Fruit fly (Drosophila melanogaster) whole organism, embryonic: ENCODE measurements around the gene CG5079.
A peak's percentile ranks its signal among the peaks of the same experiment; 100 is the strongest.

Source experiments
- Aef1 ChIP-seq: fragments of 200-800 bp; sonication (Bioruptor generic); IDR thresholded peaks from 3 replicates; pipeline ENCODE4 v1.3.6; 2022; ENCODE audit warnings: missing biosample characterization, missing genetic modification characterization
- Atf3 ChIP-seq: fragments of 200-800 bp; sonication (Bioruptor generic); optimal IDR thresholded peaks from 3 replicates; lab custom pipeline; 2016; ENCODE audit warnings: missing biosample characterization, missing genetic modification characterization
- Atf6 ChIP-seq: fragments of 200-800 bp; sonication (Bioruptor generic); IDR thresholded peaks from 2 replicates; pipeline ENCODE4 v1.3.6; 2022; ENCODE audit warnings: missing biosample characterization, missing genetic modification characterization
- CG11093 ChIP-seq: fragments of 200-800 bp; sonication (Bioruptor generic); IDR thresholded peaks from 3 replicates; pipeline ENCODE4 v1.3.6; 2022; ENCODE audit warnings: missing biosample characterization, missing genetic modification characterization
- CG11456 ChIP-seq: fragments of 200-800 bp; sonication (Bioruptor generic); IDR thresholded peaks from 3 replicates; pipeline ENCODE4 v1.3.6; 2022; ENCODE audit warnings: missing biosample characterization, missing genetic modification characterization
- CG12659 ChIP-seq: fragments of 200-800 bp; sonication (Bioruptor generic); optimal IDR thresholded peaks from 3 replicates; lab custom pipeline; 2017; ENCODE audit warnings: mild to moderate bottlenecking, missing biosample characterization, missing genetic modification reagents, missing genetic modification characterization
- CG12942 ChIP-seq: fragments of 200-800 bp; sonication (Bioruptor generic); optimal IDR thresholded peaks from 3 replicates; lab custom pipeline; 2016; ENCODE audit warnings: missing biosample characterization, missing genetic modification characterization
- CG13775 ChIP-seq: fragments of 200-800 bp; sonication (Bioruptor generic); optimal IDR thresholded peaks from 3 replicates; lab custom pipeline; 2017; ENCODE audit warnings: missing biosample characterization, mild to moderate bottlenecking, missing genetic modification characterization
- CG14050 ChIP-seq: fragments of 200-800 bp; sonication (Bioruptor generic); IDR thresholded peaks from 3 replicates; pipeline ENCODE4 v1.3.6; 2022; ENCODE audit warnings: missing biosample characterization, missing genetic modification characterization
- CG16863 ChIP-seq: fragments of 200-800 bp; sonication (Bioruptor generic); optimal IDR thresholded peaks from 3 replicates; lab custom pipeline; 2016; ENCODE audit warnings: missing biosample characterization, missing genetic modification characterization
- CG2712 ChIP-seq: fragments of 200-800 bp; optimal IDR thresholded peaks from 3 replicates; lab custom pipeline; 2019; ENCODE audit warnings: missing biosample characterization, mild to moderate bottlenecking, missing genetic modification characterization, moderate library complexity
- CG30403 ChIP-seq: fragments of 200-800 bp; sonication (Bioruptor generic); optimal IDR thresholded peaks from 3 replicates; lab custom pipeline; 2016; ENCODE audit warnings: missing biosample characterization, missing genetic modification characterization
- CG30431 ChIP-seq: fragments of 200-800 bp; sonication (Bioruptor generic); optimal IDR thresholded peaks from 2 replicates; lab custom pipeline; 2017; ENCODE audit warnings: missing biosample characterization, missing genetic modification characterization
- CG3065 ChIP-seq: fragments of 200-800 bp; sonication (Bioruptor generic); optimal IDR thresholded peaks from 2 replicates; lab custom pipeline; 2016; ENCODE audit warnings: missing biosample characterization, missing genetic modification characterization
- CG32772 ChIP-seq: fragments of 200-800 bp; sonication (Bioruptor generic); IDR thresholded peaks from 2 replicates; pipeline ENCODE4 v1.3.6; 2022; ENCODE audit warnings: missing biosample characterization, missing genetic modification characterization
- CG3407 ChIP-seq: fragments of 200-800 bp; sonication (Bioruptor generic); optimal IDR thresholded peaks from 2 replicates; lab custom pipeline; 2018; ENCODE audit warnings: missing biosample characterization, mild to moderate bottlenecking, missing genetic modification characterization
- CG4282 ChIP-seq: fragments of 200-800 bp; sonication (Bioruptor generic); optimal IDR thresholded peaks from 2 replicates; lab custom pipeline; 2016; ENCODE audit warnings: missing biosample characterization, missing genetic modification characterization
- CG5180 ChIP-seq: fragments of 200-800 bp; sonication (Bioruptor generic); optimal IDR thresholded peaks from 3 replicates; lab custom pipeline; 2017; ENCODE audit warnings: missing biosample characterization, missing genetic modification characterization, mild to moderate bottlenecking, moderate library complexity, missing genetic modification reagents
- CG6689 ChIP-seq: fragments of 200-800 bp; sonication (Bioruptor generic); IDR thresholded peaks from 2 replicates; pipeline ENCODE4 v1.3.6; 2022; ENCODE audit warnings: missing biosample characterization, missing genetic modification characterization
- CG7271 ChIP-seq: fragments of 200-800 bp; sonication (Bioruptor generic); optimal IDR thresholded peaks from 2 replicates; lab custom pipeline; 2018; ENCODE audit warnings: missing biosample characterization, mild to moderate bottlenecking, missing genetic modification characterization, moderate library complexity
- CG7745 ChIP-seq: fragments of 200-800 bp; sonication (Bioruptor generic); optimal IDR thresholded peaks from 2 replicates; lab custom pipeline; 2018; ENCODE audit warnings: missing biosample characterization, mild to moderate bottlenecking, missing genetic modification characterization, moderate library complexity
- CG7963 ChIP-seq: fragments of 200-800 bp; sonication (Bioruptor generic); IDR thresholded peaks from 3 replicates; pipeline ENCODE4 v1.3.6; 2022; ENCODE audit warnings: missing biosample characterization, missing genetic modification characterization; ENCODE audit not compliant: partially characterized antibody
- CG9797 ChIP-seq: fragments of 200-800 bp; sonication (Bioruptor generic); optimal IDR thresholded peaks from 3 replicates; lab custom pipeline; 2018; ENCODE audit warnings: missing biosample characterization, mild to moderate bottlenecking, missing genetic modification characterization
- D19A ChIP-seq: fragments of 200-800 bp; optimal IDR thresholded peaks from 3 replicates; lab custom pipeline; 2019; ENCODE audit warnings: missing biosample characterization, mild to moderate bottlenecking, missing genetic modification characterization, moderate library complexity
- Eip74EF ChIP-seq, 2 experiments: fragments of 200-800 bp in 1 of 2; fragments of >200 bp in 1 of 2; sonication (Bioruptor generic) in 1 of 2; optimal IDR thresholded peaks; 2 replicates each; lab custom pipeline; 2017 to 2019; ENCODE audit warnings: missing biosample characterization in 2 of 2, missing genetic modification characterization in 2 of 2, mild to moderate bottlenecking in 1 of 2, moderate library complexity in 1 of 2
- GATAe ChIP-seq: fragments of 200-800 bp; sonication (Bioruptor generic); conservative IDR thresholded peaks from 2 replicates; pipeline ENCODE4 v1.3.6; 2022; ENCODE audit warnings: missing biosample characterization, missing genetic modification characterization
- Lim3 ChIP-seq: fragments of 200-800 bp; sonication (Bioruptor generic); IDR thresholded peaks from 2 replicates; pipeline ENCODE4 v1.3.6; 2022; ENCODE audit warnings: missing biosample characterization, missing genetic modification characterization
- Myb ChIP-seq: fragments of 200-800 bp; sonication (Bioruptor generic); optimal IDR thresholded peaks from 2 replicates; lab custom pipeline; 2016; ENCODE audit warnings: missing biosample characterization, missing genetic modification characterization
- Optix ChIP-seq: fragments of 200-800 bp; sonication (Bioruptor generic); IDR thresholded peaks from 3 replicates; pipeline ENCODE4 v1.3.6; 2022; ENCODE audit warnings: missing biosample characterization, missing genetic modification characterization
- Ravus ChIP-seq: fragments of 200-800 bp; sonication (Bioruptor generic); IDR thresholded peaks from 2 replicates; pipeline ENCODE4 v1.3.6; 2022; ENCODE audit warnings: missing biosample characterization, missing genetic modification characterization
- Sox100B ChIP-seq: fragments of 200-800 bp; sonication (Bioruptor generic); optimal IDR thresholded peaks from 3 replicates; lab custom pipeline; 2018; ENCODE audit warnings: missing biosample characterization, mild to moderate bottlenecking, missing genetic modification characterization
- TFAM ChIP-seq: fragments of 200-800 bp; sonication (Bioruptor generic); optimal IDR thresholded peaks from 2 replicates; lab custom pipeline; 2017; ENCODE audit warnings: missing biosample characterization, missing genetic modification characterization, inconsistent platforms
- Xbp1 ChIP-seq: fragments of 200-800 bp; sonication (Bioruptor generic); optimal IDR thresholded peaks from 3 replicates; lab custom pipeline; 2016; ENCODE audit warnings: missing biosample characterization, mild to moderate bottlenecking, missing genetic modification characterization
- ato ChIP-seq: fragments of 200-800 bp; sonication (Bioruptor generic); IDR thresholded peaks from 2 replicates; pipeline ENCODE4 v1.3.6; 2022; ENCODE audit warnings: missing biosample characterization, missing genetic modification characterization; ENCODE audit not compliant: partially characterized antibody
- btn ChIP-seq: fragments of 200-800 bp; sonication (Bioruptor generic); optimal IDR thresholded peaks from 2 replicates; lab custom pipeline; 2016; ENCODE audit warnings: missing biosample characterization, missing genetic modification characterization
- chn ChIP-seq: fragments of 200-800 bp; sonication (Bioruptor generic); optimal IDR thresholded peaks from 2 replicates; lab custom pipeline; 2016; ENCODE audit warnings: missing biosample characterization, missing genetic modification characterization
- corto ChIP-seq: fragments of 200-800 bp; sonication (Bioruptor generic); optimal IDR thresholded peaks from 2 replicates; lab custom pipeline; 2016; ENCODE audit warnings: missing biosample characterization, mild to moderate bottlenecking, missing genetic modification characterization, moderate library complexity
- da ChIP-seq: fragments of 200-800 bp; sonication (Bioruptor generic); optimal IDR thresholded peaks from 2 replicates; lab custom pipeline; 2016; ENCODE audit warnings: missing biosample characterization, missing genetic modification characterization
- fd3F ChIP-seq: fragments of 200-800 bp; sonication (Bioruptor generic); optimal IDR thresholded peaks from 2 replicates; lab custom pipeline; 2018; ENCODE audit warnings: missing biosample characterization, mild to moderate bottlenecking, missing genetic modification characterization, moderate library complexity
- fu2 ChIP-seq: fragments of 200-800 bp; sonication (Bioruptor generic); optimal IDR thresholded peaks from 2 replicates; lab custom pipeline; 2016; ENCODE audit warnings: missing biosample characterization, missing genetic modification characterization
- lov ChIP-seq, 2 experiments: fragments of 200-800 bp in 1 of 2; fragments of >200 bp in 1 of 2; sonication (Bioruptor generic) in 1 of 2; IDR thresholded peaks in 1 of 2; optimal IDR thresholded peaks in 1 of 2; 2 replicates in 1 of 2; 3 replicates in 1 of 2; pipeline versions ENCODE4 v1.3.6 to Lab custom; 2017 to 2022; ENCODE audit warnings: missing biosample characterization in 1 of 2, missing genetic modification characterization in 1 of 2
- maf-S ChIP-seq: fragments of 200-800 bp; sonication (Bioruptor generic); optimal IDR thresholded peaks from 2 replicates; lab custom pipeline; 2016; ENCODE audit warnings: missing biosample characterization, missing genetic modification characterization
- nau ChIP-seq: fragments of 200-800 bp; sonication (Bioruptor generic); optimal IDR thresholded peaks from 3 replicates; lab custom pipeline; 2017; ENCODE audit warnings: missing biosample characterization, mild to moderate bottlenecking, missing genetic modification characterization, missing genetic modification reagents
- nerfin-1 ChIP-seq: fragments of 200-800 bp; sonication (Bioruptor generic); optimal IDR thresholded peaks from 3 replicates; lab custom pipeline; 2019; ENCODE audit warnings: missing biosample characterization, mild to moderate bottlenecking, missing genetic modification characterization, moderate library complexity
- pb ChIP-seq: fragments of 200-800 bp; sonication (Bioruptor generic); optimal IDR thresholded peaks from 3 replicates; lab custom pipeline; 2016; ENCODE audit warnings: missing biosample characterization, missing genetic modification characterization
- pros ChIP-seq: fragments of 200-800 bp; sonication (Bioruptor generic); optimal IDR thresholded peaks from 3 replicates; lab custom pipeline; 2019; ENCODE audit warnings: missing biosample characterization, mild to moderate bottlenecking, missing genetic modification characterization, moderate library complexity
- ro ChIP-seq: fragments of 200-800 bp; sonication (Bioruptor generic); IDR thresholded peaks from 2 replicates; pipeline ENCODE4 v1.3.6; 2022; ENCODE audit warnings: missing biosample characterization, missing genetic modification characterization
- sisA ChIP-seq: fragments of 200-800 bp; sonication (Bioruptor generic); IDR thresholded peaks from 2 replicates; pipeline ENCODE4 v1.3.6; 2022; ENCODE audit warnings: missing biosample characterization, missing genetic modification characterization
- trem ChIP-seq: fragments of 200-800 bp; optimal IDR thresholded peaks from 3 replicates; lab custom pipeline; 2019; ENCODE audit warnings: missing biosample characterization, mild to moderate bottlenecking, missing genetic modification characterization, moderate library complexity
- usp ChIP-seq: fragments of >200 bp; optimal IDR thresholded peaks from 2 replicates; lab custom pipeline; 2017; ENCODE audit warnings: missing biosample characterization, missing genetic modification characterization
- zen ChIP-seq: fragments of 200-800 bp; sonication (Bioruptor generic); optimal IDR thresholded peaks from 3 replicates; lab custom pipeline; 2018; ENCODE audit warnings: missing biosample characterization, mild to moderate bottlenecking, missing genetic modification characterization, moderate library complexity

CG5079 gene

dm6 chr3R:25640463-25640862, 27.0 kb downstream of the CG5079 start (continued):
- TF ChIP-seq CG11456 (GFP tag; lab: Robert Waterston, UW) (no peak), Xbp1 (peak; percentile 59), Sox100B (peak; percentile 16), CG14050 (peak; percentile 26; the same call in 2 of the 3 replicates), ato (GFP tag; lab: Robert Waterston, UW) (no peak), CG7271 (tag; lab: Kevin White, UChicago) (peak; percentile 56), CG6689 (peak; percentile 66), btn (no peak), pros (GFP tag; lab: Kevin White, UChicago) (no peak), CG7963 (GFP tag; lab: Robert Waterston, UW) (no peak), CG4282 (GFP tag; lab: Kevin White, UChicago) (no peak), TFAM (no peak), zen (peak; percentile 85), CG12942 (GFP tag; lab: Kevin White, UChicago) (no peak), corto (GFP tag; lab: Kevin White, UChicago) (peak; percentile 96), CG12659 (peak; percentile 17), CG16863 (GFP tag; lab: Kevin White, UChicago) (no peak), ro (GFP tag; lab: Robert Waterston, UW) (no peak), Myb (no peak), nerfin-1 (peak; percentile 44), CG30431 (peak; percentile 22), CG3065 (GFP tag; lab: Kevin White, UChicago) (no peak), sisA (GFP tag; lab: Robert Waterston, UW) (peak; percentile 52), CG32772 (GFP tag; lab: Robert Waterston, UW) (peak; percentile 21; the same call in 1 of the 2 replicates), da (GFP tag; lab: Kevin White, UChicago) (no peak), Optix (GFP tag; lab: Robert Waterston, UW) (no peak), Atf3 (GFP tag; lab: Kevin White, UChicago) (no peak), CG5180 (GFP tag; lab: Kevin White, UChicago) (no peak), CG7745 (tag; lab: Kevin White, UChicago) (no peak), Aef1 (peak; percentile 61; the same call in 2 of the 3 replicates), CG9797 (GFP tag; lab: Kevin White, UChicago) (no peak), CG13775 (GFP tag; lab: Kevin White, UChicago) (peak; percentile 43), Lim3 (GFP tag; lab: Robert Waterston, UW) (no peak), nau (no peak), D19A (peak; percentile 56), pb (GFP tag; lab: Kevin White, UChicago) (no peak), chn (GFP tag; lab: Kevin White, UChicago) (peak; percentile 18), fu2 (GFP tag; lab: Kevin White, UChicago) (no peak), maf-S (no peak), fd3F (GFP tag; lab: Kevin White, UChicago) (no peak), Eip74EF (GFP tag; optimal IDR thresholded peaks at IDR 0.05; lab: Kevin White, UChicago) (no peak), CG11093 (GFP tag; lab: Robert Waterston, UW) (peak; percentile 43; the same call in 1 of the 3 replicates), trem (tag; lab: Kevin White, UChicago) (peak; percentile 52), CG3407 (GFP tag; lab: Kevin White, UChicago) (peak; percentile 16), CG2712 (tag; lab: Kevin White, UChicago) (peak; percentile 75), CG30403 (GFP tag; lab: Kevin White, UChicago) (peak; percentile 53), lov (optimal IDR thresholded peaks at IDR 0.05; lab: Kevin White, UChicago) (no peak), lov (GFP tag; IDR thresholded peaks at IDR 0.05; lab: Robert Waterston, UW) (no peak), GATAe (GFP tag; lab: Robert Waterston, UW) (no peak), usp (GFP tag; lab: Kevin White, UChicago) (no peak), Atf6 (GFP tag; lab: Robert Waterston, UW) (no peak), Ravus (GFP tag; lab: Robert Waterston, UW) (peak; percentile 1; the same call in 1 of the 2 replicates)
